Fruit fly (Drosophila melanogaster): ENCODE measurements around the gene Hmt-1.
"Not testable (repeated sequence)": the region's sequence is repeated elsewhere in the genome, so short reads cannot be mapped to it uniquely, and the experiment has no call there.

The Hmt-1 gene

DNA sequence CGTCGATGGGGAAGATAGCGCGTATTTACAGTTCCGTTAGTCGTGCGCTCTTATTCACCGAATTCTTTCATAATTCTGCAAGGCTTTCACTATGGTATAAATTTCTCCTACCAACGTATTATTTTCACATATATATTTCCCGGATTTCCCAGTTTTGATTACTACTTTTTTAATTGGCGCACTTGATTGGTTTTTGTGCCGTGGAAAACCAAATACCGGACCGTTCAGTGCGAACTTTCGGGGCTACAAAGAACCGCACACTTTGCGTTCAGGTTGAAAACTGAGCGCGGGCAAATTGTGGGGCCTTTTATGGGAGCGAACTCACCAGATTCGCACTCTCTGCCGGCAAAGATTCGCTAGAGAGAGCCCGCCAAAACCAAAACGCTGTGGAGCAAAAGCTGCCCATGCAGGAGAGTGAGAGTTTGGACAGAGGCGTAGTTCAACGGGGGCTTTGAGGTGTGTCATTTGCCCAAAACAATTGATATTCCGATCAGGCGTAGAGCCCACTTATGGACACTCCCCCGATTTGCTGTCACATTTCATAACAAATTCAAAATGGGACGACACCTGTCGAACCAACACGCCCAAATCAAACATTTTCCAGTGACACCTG lies 43.9 kb upstream of the Hmt-1 start (continued):
- TF ChIP-seq row (GFP tag; IDR thresholded peaks at IDR 0.05) (peak; percentile 75), hkb (GFP tag; IDR thresholded peaks at IDR 0.05) (peak; percentile 25; the same call in 1 of the 2 replicates), CG9932 (GFP tag; IDR thresholded peaks at IDR 0.05) (peak; percentile 81), dysf (GFP tag; IDR thresholded peaks at IDR 0.05) (peak; percentile 67; the same call in 2 of the 3 replicates), CG14441 (GFP tag; IDR thresholded peaks at IDR 0.05) (peak; percentile 38; the same call in 1 of the 2 replicates), Xrp1 (GFP tag; IDR thresholded peaks at IDR 0.05) (peak; percentile 39; the same call in 1 of the 2 replicates), gce (GFP tag; IDR thresholded peaks at IDR 0.05) (peak; percentile 41; the same call in 1 of the 3 replicates), CG9215 (GFP tag; IDR thresholded peaks at IDR 0.05) (peak; percentile 67), klu (GFP tag; IDR thresholded peaks at IDR 0.05) (peak; percentile 44), MBD-R2 (GFP tag; IDR thresholded peaks at IDR 0.05) (peak; percentile 21; the same call in 1 of the 2 replicates), Ets65A (GFP tag) (peak; percentile 39), chinmo (GFP tag; IDR thresholded peaks at IDR 0.05; ENCODE audit: partially characterized antibody) (0 out of 4 replicates have a peak, but pooled peaks have one; percentile 51), CG14014 (GFP tag; IDR thresholded peaks at IDR 0.05) (peak; percentile 68), ranshi (GFP tag; IDR thresholded peaks at IDR 0.05) (peak; percentile 67), slbo (GFP tag; IDR thresholded peaks at IDR 0.05) (peak; percentile 84)
- not testable (repeated sequence) for TF ChIP-seq hkb (optimal IDR thresholded peaks at IDR 0.05)

DNA sequence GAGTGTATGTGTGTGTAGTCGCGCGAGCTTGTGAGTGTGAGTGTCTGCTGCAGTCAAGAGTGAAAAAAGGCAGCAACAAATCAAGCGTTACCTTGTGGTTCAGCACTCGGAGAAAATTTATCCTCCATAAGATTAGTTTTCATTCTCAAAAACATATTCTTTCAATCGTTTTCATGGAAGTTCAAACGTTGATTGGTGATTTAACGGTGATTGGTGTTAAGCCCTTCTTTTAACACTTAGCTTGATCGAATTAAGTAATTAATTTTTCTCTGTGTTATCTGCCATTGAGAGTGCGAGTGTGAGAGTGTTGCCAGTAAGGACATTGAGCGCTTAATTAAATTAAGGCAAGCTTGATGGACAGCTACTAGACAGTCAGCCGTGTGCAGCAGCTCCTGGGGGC lies 42.4 kb upstream of the Hmt-1 start:
- TF ChIP-seq sens (GFP tag) (peak; percentile 51), row (GFP tag; IDR thresholded peaks at IDR 0.05) (0 out of 3 replicates have a peak, but pooled peaks have one; percentile 11), bsh (GFP tag; optimal IDR thresholded peaks at IDR 0.05) (peak in 1 of 2 experiments; percentile 13), lab (GFP tag; optimal IDR thresholded peaks at IDR 0.05) (peak; percentile 31), al (GFP tag; IDR thresholded peaks at IDR 0.05) (no peak), Hr51 (GFP tag; optimal IDR thresholded peaks at IDR 0.05) (peak in 1 of 2 experiments; percentile 33), CG2678 (tag; optimal IDR thresholded peaks at IDR 0.05) (peak; percentile 14), CG8944 (GFP tag; optimal IDR thresholded peaks at IDR 0.05) (no peak), Med (GFP tag) (peak; percentile 76), CG2120 (GFP tag; optimal IDR thresholded peaks at IDR 0.05) (peak; percentile 13), ssp (GFP tag; IDR thresholded peaks at IDR 0.05) (no peak), CG13424 (tag; optimal IDR thresholded peaks at IDR 0.05) (no peak), Sox102F (GFP tag; optimal IDR thresholded peaks at IDR 0.05) (peak; percentile 15), CG14441 (GFP tag; IDR thresholded peaks at IDR 0.05) (0 out of 2 replicates have a peak, but pooled peaks have one; percentile 4), CG18599 (GFP tag; optimal IDR thresholded peaks at IDR 0.05) (peak; percentile 38), gem (tag; optimal IDR thresholded peaks at IDR 0.05) (peak; percentile 8), CG9727 (GFP tag; optimal IDR thresholded peaks at IDR 0.05) (no peak), Hmr (GFP tag; optimal IDR thresholded peaks at IDR 0.05) (peak; percentile 8), Drgx (GFP tag; IDR thresholded peaks at IDR 0.05) (peak; percentile 48), dmrt99B (tag; optimal IDR thresholded peaks at IDR 0.05) (peak; percentile 9), CG6854 (GFP tag; optimal IDR thresholded peaks at IDR 0.05) (no peak), Rfx (GFP tag; IDR thresholded peaks at IDR 0.05) (peak; percentile 5; the same call in 1 of the 2 replicates)

DNA sequence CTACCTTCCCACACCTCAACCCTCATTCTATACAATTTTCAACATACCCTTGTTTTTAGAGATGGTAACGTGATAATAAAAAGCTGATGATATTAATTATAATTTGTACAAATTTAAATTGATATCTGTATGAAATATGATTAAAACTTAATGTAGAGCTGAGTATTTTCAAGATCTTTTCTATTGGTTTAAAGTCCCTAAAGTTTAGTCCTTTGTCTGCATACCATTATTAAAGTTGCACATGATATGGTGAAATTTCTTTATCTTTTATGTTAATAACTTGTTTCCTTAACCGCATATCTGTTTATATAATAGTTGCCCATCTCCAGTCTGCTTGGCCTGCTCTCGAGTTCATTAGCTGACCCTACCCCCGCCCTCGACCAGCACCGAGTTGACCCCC lies 41.0 kb upstream of the Hmt-1 start:
- TF ChIP-seq MBD-R2 (GFP tag; IDR thresholded peaks at IDR 0.05) (no peak), cwo (GFP tag; optimal IDR thresholded peaks at IDR 0.05) (peak; percentile 37), CG15601 (tag; optimal IDR thresholded peaks at IDR 0.05) (no peak), CG10147 (GFP tag; optimal IDR thresholded peaks at IDR 0.05) (peak; percentile 34), tx (GFP tag; optimal IDR thresholded peaks at IDR 0.05) (no peak), BtbVII (GFP tag; optimal IDR thresholded peaks at IDR 0.05) (no peak), sna (GFP tag; IDR thresholded peaks at IDR 0.05; ENCODE audit: partially characterized antibody) (no peak), eyg (GFP tag; optimal IDR thresholded peaks at IDR 0.05) (no peak), CG18599 (GFP tag; optimal IDR thresholded peaks at IDR 0.05) (peak; percentile 74), Hmr (GFP tag; optimal IDR thresholded peaks at IDR 0.05) (peak; percentile 39), Pdp1 (GFP tag; optimal IDR thresholded peaks at IDR 0.05) (peak in 1 of 2 experiments; percentile 16), pzg (GFP tag; optimal IDR thresholded peaks at IDR 0.05) (no peak), sens-2 (GFP tag; IDR thresholded peaks at IDR 0.05) (no peak), zfh1 (GFP tag; IDR thresholded peaks at IDR 0.05) (no peak), CG3281 (GFP tag; optimal IDR thresholded peaks at IDR 0.05) (peak; percentile 28), row (GFP tag; IDR thresholded peaks at IDR 0.05) (0 out of 3 replicates have a peak, but pooled peaks have one; percentile 33)
